Fruit fly (Drosophila melanogaster): ENCODE results near the gene Ravus.

- TF ChIP-seq insv (optimal IDR thresholded peaks at IDR 0.05), result no peak
- no peak for TF ChIP-seq psq (optimal IDR thresholded peaks at IDR 0.05)
- no peak for TF ChIP-seq ttk (optimal IDR thresholded peaks at IDR 0.05)
- no peak for TF ChIP-seq h (optimal IDR thresholded peaks at IDR 0.05)
These were observed 11.6 kb upstream of the Ravus start for dm6 chr3R:13275473-13275872.

Data from Kc167 (cell line).